Worm (Caenorhabditis elegans) whole organism, L3 larva: ENCODE data around the gene K09F5.4.

Source experiments
- R02D3.7 ChIP-seq: fragments of 150-350 bp; optimal IDR thresholded peaks from 2 replicates; lab custom pipeline; 2014; ENCODE audit warnings: missing biosample characterization, missing genetic modification characterization
- ZK546.5 ChIP-seq: sonication (generic microtip); optimal IDR thresholded peaks from 2 replicates; lab custom pipeline; 2017; ENCODE audit warnings: missing biosample characterization, missing genetic modification characterization
- aly-2 ChIP-seq: fragments of 150-350 bp; optimal IDR thresholded peaks from 2 replicates; lab custom pipeline; 2014; ENCODE audit warnings: missing biosample characterization, missing genetic modification characterization
- ama-1 ChIP-seq: fragments of 150-350 bp; optimal IDR thresholded peaks from 2 replicates; lab custom pipeline; 2018
- ceh-16 ChIP-seq: sonication (generic microtip); optimal IDR thresholded peaks from 2 replicates; lab custom pipeline; 2017; ENCODE audit warnings: missing biosample characterization, missing genetic modification characterization
- ceh-82 ChIP-seq: fragments of 150-350 bp; optimal IDR thresholded peaks from 2 replicates; lab custom pipeline; 2014; ENCODE audit warnings: missing biosample characterization, missing genetic modification characterization
- ceh-9 ChIP-seq: sonication (generic microtip); optimal IDR thresholded peaks from 2 replicates; lab custom pipeline; 2018; ENCODE audit warnings: missing biosample characterization, missing genetic modification characterization
- daf-12 ChIP-seq: fragments of 150-350 bp; optimal IDR thresholded peaks from 2 replicates; lab custom pipeline; 2014; ENCODE audit warnings: missing biosample characterization, missing genetic modification reagents, missing genetic modification characterization
- egl-27 ChIP-seq: sonication (generic microtip); optimal IDR thresholded peaks from 4 replicates; lab custom pipeline; 2017; ENCODE audit warnings: missing biosample characterization, missing genetic modification reagents, missing genetic modification characterization
- egl-5 ChIP-seq: fragments of 150-350 bp; optimal IDR thresholded peaks from 2 replicates; lab custom pipeline; 2017; ENCODE audit warnings: missing biosample characterization, missing genetic modification reagents, missing genetic modification characterization, inconsistent platforms
- elt-1 ChIP-seq: fragments of 150-350 bp; optimal IDR thresholded peaks from 2 replicates; lab custom pipeline; 2014; ENCODE audit warnings: missing biosample characterization, missing genetic modification characterization
- elt-2 ChIP-seq: sonication (generic microtip); optimal IDR thresholded peaks from 2 replicates; lab custom pipeline; 2016; ENCODE audit warnings: missing genetic modification reagents, mild to moderate bottlenecking, missing genetic modification characterization, missing compliant biosample characterization
- eor-1 ChIP-seq, 2 experiments: fragments of 150-350 bp; optimal IDR thresholded peaks; 2 replicates each; lab custom pipeline; 2014 to 2018; ENCODE audit warnings: missing biosample characterization in 2 of 2, missing genetic modification characterization in 2 of 2
- fkh-10 ChIP-seq: sonication (generic microtip); optimal IDR thresholded peaks from 2 replicates; lab custom pipeline; 2017; ENCODE audit warnings: missing biosample characterization, missing genetic modification reagents, missing genetic modification characterization
- fos-1 ChIP-seq: fragments of 150-350 bp; optimal IDR thresholded peaks from 2 replicates; lab custom pipeline; 2014; ENCODE audit warnings: missing biosample characterization, missing genetic modification characterization
- lin-15B ChIP-seq: fragments of 150-350 bp; optimal IDR thresholded peaks from 2 replicates; lab custom pipeline; 2014; ENCODE audit warnings: missing biosample characterization, missing genetic modification characterization
- lin-39 ChIP-seq: fragments of 150-350 bp; optimal IDR thresholded peaks from 2 replicates; lab custom pipeline; 2018; ENCODE audit warnings: missing biosample characterization, missing genetic modification reagents, missing genetic modification characterization
- lsy-12 ChIP-seq: sonication (generic microtip); optimal IDR thresholded peaks from 2 replicates; lab custom pipeline; 2016; ENCODE audit warnings: mild to moderate bottlenecking, missing genetic modification characterization, missing compliant biosample characterization
- mdl-1 ChIP-seq: fragments of 150-350 bp; optimal IDR thresholded peaks from 2 replicates; lab custom pipeline; 2014; ENCODE audit warnings: missing biosample characterization, missing genetic modification characterization
- mml-1 ChIP-seq: fragments of 150-350 bp; sonication (generic microtip); optimal IDR thresholded peaks from 3 replicates; lab custom pipeline; 2014; ENCODE audit warnings: missing biosample characterization, missing genetic modification characterization
- nfya-1 ChIP-seq: sonication (generic microtip); optimal IDR thresholded peaks from 2 replicates; lab custom pipeline; 2017; ENCODE audit warnings: missing genetic modification characterization, mild to moderate bottlenecking, missing compliant biosample characterization, antibody characterized with exemption, moderate library complexity; ENCODE audit not compliant: insufficient read depth
- nhr-23 ChIP-seq: fragments of 150-350 bp; optimal IDR thresholded peaks from 2 replicates; lab custom pipeline; 2014; ENCODE audit warnings: missing biosample characterization, missing genetic modification reagents, missing genetic modification characterization
- nhr-25 ChIP-seq: sonication (generic microtip); optimal IDR thresholded peaks from 2 replicates; lab custom pipeline; 2017; ENCODE audit warnings: missing biosample characterization, missing genetic modification characterization
- nhr-43 ChIP-seq: sonication (generic microtip); optimal IDR thresholded peaks from 2 replicates; lab custom pipeline; 2016; ENCODE audit warnings: mild to moderate bottlenecking, missing genetic modification characterization, missing compliant biosample characterization; ENCODE audit not compliant: poor library complexity, severe bottlenecking
- nhr-67 ChIP-seq: fragments of 150-350 bp; optimal IDR thresholded peaks from 2 replicates; lab custom pipeline; 2014; ENCODE audit warnings: missing biosample characterization, missing genetic modification characterization
- nhr-77 ChIP-seq: fragments of 150-350 bp; optimal IDR thresholded peaks from 2 replicates; lab custom pipeline; 2014; ENCODE audit warnings: missing biosample characterization, missing genetic modification characterization
- pha-4 ChIP-seq: fragments of 150-350 bp; optimal IDR thresholded peaks from 2 replicates; lab custom pipeline; 2014; ENCODE audit warnings: missing biosample characterization, missing genetic modification reagents, missing genetic modification characterization
- skn-1 ChIP-seq: fragments of 150-350 bp; optimal IDR thresholded peaks from 2 replicates; lab custom pipeline; 2014; ENCODE audit warnings: missing biosample characterization, missing genetic modification characterization
- tbx-2 ChIP-seq: sonication (generic microtip); optimal IDR thresholded peaks from 2 replicates; lab custom pipeline; 2016; ENCODE audit warnings: mild to moderate bottlenecking, missing genetic modification characterization, missing compliant biosample characterization
- unc-62 ChIP-seq: fragments of 150-350 bp; sonication (generic microtip); optimal IDR thresholded peaks from 4 replicates; lab custom pipeline; 2014; ENCODE audit warnings: missing biosample characterization, missing genetic modification reagents, missing genetic modification characterization
- zag-1 ChIP-seq: fragments of 150-350 bp; optimal IDR thresholded peaks from 2 replicates; lab custom pipeline; 2014; ENCODE audit warnings: missing biosample characterization, missing genetic modification characterization
- ztf-11 ChIP-seq: fragments of 150-350 bp; optimal IDR thresholded peaks from 2 replicates; lab custom pipeline; 2014; ENCODE audit warnings: missing biosample characterization, missing genetic modification characterization

Gene K09F5.4

DNA sequence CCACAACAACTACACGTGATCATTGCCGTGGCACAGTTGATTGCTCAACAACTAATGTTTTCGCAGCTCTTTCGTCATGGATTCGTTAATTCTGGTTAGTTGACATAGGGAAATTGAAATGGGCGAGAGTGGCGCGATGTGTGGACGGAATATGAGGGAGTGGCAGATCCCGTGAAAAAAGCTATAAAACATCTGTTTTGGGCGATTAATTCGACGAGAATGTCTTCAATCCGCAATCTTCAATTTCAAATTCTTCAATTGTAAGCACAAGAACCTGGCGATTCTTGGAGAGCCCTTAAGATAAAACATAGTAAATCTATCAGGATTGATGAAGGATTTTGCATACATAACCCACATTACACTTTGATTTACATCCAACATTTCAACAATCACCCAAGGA lies 10.0 kb upstream of the K09F5.4 start:
- TF ChIP-seq nfya-1 (tag; lab: Kevin White, UChicago), result no peak
- TF ChIP-seq elt-2, result no peak
- TF ChIP-seq nhr-77 (tag; lab: Kevin White, UChicago), result no peak
- no peak for TF ChIP-seq ceh-16 (tag; lab: Kevin White, UChicago)
- TF ChIP-seq lin-39 (tag; lab: Kevin White, UChicago), result no peak
- TF ChIP-seq skn-1 (tag; lab: Kevin White, UChicago), result no peak
- no peak for TF ChIP-seq egl-5 (tag; lab: Kevin White, UChicago)
- no peak for TF ChIP-seq aly-2
- TF ChIP-seq R02D3.7 (tag; lab: Kevin White, UChicago), result no peak
- no peak for TF ChIP-seq ZK546.5 (tag; lab: Kevin White, UChicago)
- TF ChIP-seq pha-4 (tag; lab: Kevin White, UChicago), result no peak
- TF ChIP-seq nhr-67 (tag; lab: Kevin White, UChicago), result no peak
- TF ChIP-seq fos-1 (tag; lab: Kevin White, UChicago), result no peak
- no peak for TF ChIP-seq unc-62 (GFP tag; lab: Kevin White, UChicago)
- TF ChIP-seq tbx-2 (tag; lab: Kevin White, UChicago), result no peak
- TF ChIP-seq daf-12 (tag; lab: Kevin White, UChicago), result no peak
- no peak for TF ChIP-seq mml-1 (tag; lab: Kevin White, UChicago)
- TF ChIP-seq eor-1 (tag; optimal IDR thresholded peaks at IDR 0.05; lab: Kevin White, UChicago), result no peak
- TF ChIP-seq elt-1 (tag; lab: Kevin White, UChicago), result no peak
- TF ChIP-seq, all 47 proteins: peak for 0

DNA sequence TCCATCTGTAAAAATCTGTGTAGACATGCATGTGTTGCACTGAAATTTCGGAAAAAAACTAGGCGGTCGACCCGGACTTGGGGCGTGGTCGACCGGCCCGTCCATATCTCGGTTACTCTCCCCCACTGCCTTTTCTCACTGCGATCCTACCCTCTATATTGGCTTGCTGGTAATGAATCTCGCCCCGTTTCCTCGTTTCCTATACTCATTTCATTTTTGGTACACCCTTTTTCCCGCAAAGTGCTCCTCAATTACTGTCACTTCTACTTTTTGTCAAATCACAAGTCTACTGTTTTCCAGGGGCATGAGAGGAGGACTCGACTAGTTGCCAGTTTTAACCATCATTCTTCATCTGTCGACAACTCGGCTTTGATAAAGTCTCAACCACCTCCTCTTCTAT lies 8.4 kb upstream of the K09F5.4 start, which contains the start of gene K09F5.6:
Gene K09F5.6 (plus strand): TSS at position 301 of the 400 bp plus-strand sequence.
- TF ChIP-seq nhr-25 (tag; lab: Kevin White, UChicago) (no peak), fkh-10 (GFP tag; lab: Kevin White, UChicago) (no peak), egl-5 (tag; lab: Kevin White, UChicago) (no peak), nfya-1 (tag; lab: Kevin White, UChicago) (no peak), elt-2 (no peak), lin-15B (no peak)
- TF ChIP-seq, all 47 proteins: peak for 0

DNA sequence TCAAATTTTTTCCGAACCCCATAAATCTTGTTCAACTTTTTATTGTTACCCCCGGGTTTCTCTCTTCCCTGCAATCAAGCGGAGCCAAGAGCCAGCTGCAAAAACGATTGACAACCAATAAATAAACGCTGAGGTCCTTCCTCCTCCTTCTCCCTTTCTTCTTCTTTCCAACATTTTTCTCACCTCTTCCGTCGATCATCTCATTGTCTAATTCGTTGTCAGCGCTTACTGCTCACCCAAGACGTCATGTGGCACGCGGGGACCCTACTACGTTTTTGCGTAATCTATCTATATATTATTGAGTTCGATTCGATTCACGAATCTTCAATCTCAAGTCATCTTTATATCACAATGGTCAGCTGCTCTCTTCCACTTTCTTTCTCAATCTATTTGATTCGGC lies 4.9 kb upstream of the K09F5.4 start:
- no peak for TF ChIP-seq ceh-82 (tag; lab: Kevin White, UChicago)
- TF ChIP-seq tbx-2 (tag; lab: Kevin White, UChicago), result no peak
- no peak for TF ChIP-seq pha-4 (tag; lab: Kevin White, UChicago)
- TF ChIP-seq nhr-77 (tag; lab: Kevin White, UChicago), result no peak
- no peak for TF ChIP-seq R02D3.7 (tag; lab: Kevin White, UChicago)
- TF ChIP-seq nhr-43 (tag; lab: Kevin White, UChicago), result no peak
- no peak for TF ChIP-seq unc-62 (GFP tag; lab: Kevin White, UChicago)
- no peak for TF ChIP-seq nfya-1 (tag; lab: Kevin White, UChicago)
- TF ChIP-seq egl-5 (tag; lab: Kevin White, UChicago), result no peak
- TF ChIP-seq nhr-23 (tag; lab: Kevin White, UChicago), result no peak
- TF ChIP-seq fos-1 (tag; lab: Kevin White, UChicago), result no peak
- TF ChIP-seq fkh-10 (GFP tag; lab: Kevin White, UChicago), result no peak
- TF ChIP-seq mdl-1, result no peak
- TF ChIP-seq nhr-67 (tag; lab: Kevin White, UChicago), result no peak
- no peak for TF ChIP-seq ceh-9 (tag; lab: Kevin White, UChicago)
- no peak for TF ChIP-seq lin-39 (tag; lab: Kevin White, UChicago)
- no peak for TF ChIP-seq ceh-16 (tag; lab: Kevin White, UChicago)

DNA sequence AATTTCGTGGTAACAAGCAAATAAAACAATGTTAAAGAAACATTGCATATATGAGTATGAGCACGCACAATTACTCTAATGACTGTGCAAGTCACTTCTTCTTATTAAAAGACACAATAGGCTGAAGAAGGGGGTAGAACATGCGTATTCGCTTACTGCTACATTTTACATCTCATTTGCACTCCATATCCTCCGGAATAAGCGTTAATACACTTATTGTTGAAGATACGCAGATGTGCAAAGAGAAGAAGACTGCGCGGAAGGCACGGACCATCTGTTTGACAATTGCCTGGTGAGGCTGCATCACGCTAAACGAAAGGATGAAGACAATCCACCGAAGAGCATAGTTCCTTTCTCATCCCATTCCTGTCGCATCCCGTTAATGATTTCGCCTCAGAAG lies 2.3 kb upstream of the K09F5.4 start:
- no peak for TF ChIP-seq fos-1 (tag; lab: Kevin White, UChicago)
- no peak for TF ChIP-seq ama-1 (lab: Kevin White, UChicago)
- no peak for TF ChIP-seq zag-1
- no peak for TF ChIP-seq nhr-43 (tag; lab: Kevin White, UChicago)
- TF ChIP-seq ceh-9 (tag; lab: Kevin White, UChicago), result no peak
- TF ChIP-seq egl-27 (tag; lab: Kevin White, UChicago), result no peak
- no peak for TF ChIP-seq lin-39 (tag; lab: Kevin White, UChicago)
- no peak for TF ChIP-seq tbx-2 (tag; lab: Kevin White, UChicago)
- TF ChIP-seq mdl-1, result no peak
- no peak for TF ChIP-seq elt-1 (tag; lab: Kevin White, UChicago)
- no peak for TF ChIP-seq skn-1 (tag; lab: Kevin White, UChicago)
- TF ChIP-seq elt-2, result no peak
- no peak for TF ChIP-seq lsy-12 (tag; lab: Kevin White, UChicago)
- no peak for TF ChIP-seq eor-1 (tag; optimal IDR thresholded peaks at IDR 0.05; lab: Kevin White, UChicago)
- TF ChIP-seq nfya-1 (tag; lab: Kevin White, UChicago), result no peak
- no peak for TF ChIP-seq lin-15B
- no peak for TF ChIP-seq egl-5 (tag; lab: Kevin White, UChicago)
- no peak for TF ChIP-seq nhr-67 (tag; lab: Kevin White, UChicago)
- TF ChIP-seq fkh-10 (GFP tag; lab: Kevin White, UChicago), result no peak
- no peak for TF ChIP-seq ztf-11
